Fruit fly (Drosophila melanogaster) whole organism, prepupa: ENCODE results near the gene CG43376.

Experiments used
- CG6792 ChIP-seq: fragments of 200-800 bp; sonication (Bioruptor generic); optimal IDR thresholded peaks from 3 replicates; lab custom pipeline; 2016; ENCODE audit warnings: missing biosample characterization, missing genetic modification characterization
- CG6854 ChIP-seq: fragments of 200-800 bp; sonication (Bioruptor generic); optimal IDR thresholded peaks from 2 replicates; lab custom pipeline; 2017; ENCODE audit warnings: missing biosample characterization, mild to moderate bottlenecking, missing genetic modification characterization
- CG8119 ChIP-seq: fragments of 200-800 bp; sonication (Bioruptor generic); IDR thresholded peaks from 3 replicates; pipeline ENCODE4 v1.3.6; 2022; ENCODE audit warnings: missing biosample characterization, missing genetic modification characterization
- Gug ChIP-seq: fragments of 200-800 bp; sonication (Bioruptor generic); IDR thresholded peaks from 2 replicates; pipeline ENCODE4 v1.3.6; 2022; ENCODE audit warnings: missing biosample characterization, missing genetic modification characterization

DNA sequence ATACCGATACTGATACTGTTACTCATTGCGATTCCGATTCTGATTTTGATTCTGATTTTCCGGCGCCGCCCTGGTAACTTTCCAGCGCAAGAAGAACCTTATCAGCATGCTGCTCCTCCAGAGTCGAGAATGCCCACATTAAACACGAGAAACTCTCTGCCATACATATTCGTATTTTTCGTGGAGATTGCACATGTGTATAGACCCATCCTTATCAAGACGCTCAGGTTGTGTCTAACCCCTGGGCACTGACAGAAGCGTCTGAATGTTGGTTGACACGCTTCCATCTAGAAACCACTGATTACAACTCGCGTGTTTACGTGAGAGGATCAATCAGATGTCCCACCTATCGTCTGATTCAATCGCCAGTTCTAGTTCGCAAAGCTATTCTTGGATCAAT lies 31.4 kb downstream of the CG43376 start:
- no peak for TF ChIP-seq CG8119 (GFP tag; lab: Robert Waterston, UW)
- no peak for TF ChIP-seq CG6854 (GFP tag; lab: Kevin White, UChicago)
- no peak for TF ChIP-seq Gug
- no peak for TF ChIP-seq CG6792
